Fruit fly (Drosophila melanogaster): Measurements from ENCODE around the gene CG5039.

CG5039 gene

dm6 chr3R:25684859-25685258 lies 6.4 kb downstream of the CG5039 start, which contains the start of gene RpL27 (continued):
- TF ChIP-seq CG2120 (GFP tag; optimal IDR thresholded peaks at IDR 0.05): peak; percentile 49
- TF ChIP-seq Mad (GFP tag; optimal IDR thresholded peaks at IDR 0.05): peak; percentile 17
- TF ChIP-seq Spps (tag; optimal IDR thresholded peaks at IDR 0.05): peak; percentile 67
- TF ChIP-seq ftz-f1 (GFP tag; optimal IDR thresholded peaks at IDR 0.05): peak; percentile 48
- peak; percentile 39; the same call in 1 of the 3 replicates for TF ChIP-seq row (GFP tag; IDR thresholded peaks at IDR 0.05)
- peak; percentile 44; the same call in 1 of the 2 replicates for TF ChIP-seq lmd (GFP tag; IDR thresholded peaks at IDR 0.05)
- peak; percentile 76 for TF ChIP-seq H2.0 (GFP tag; IDR thresholded peaks at IDR 0.05)
- peak; percentile 75 for TF ChIP-seq CG32772 (GFP tag; IDR thresholded peaks at IDR 0.05)
- no peak for TF ChIP-seq CG7357 (GFP tag; IDR thresholded peaks at IDR 0.05)
- no peak for TF ChIP-seq tll (GFP tag; optimal IDR thresholded peaks at IDR 0.05)
- TF ChIP-seq CG34376 (GFP tag; optimal IDR thresholded peaks at IDR 0.05): peak; percentile 95
- peak; percentile 80 for TF ChIP-seq CG11723 (GFP tag; optimal IDR thresholded peaks at IDR 0.05)
- peak; percentile 92 for TF ChIP-seq Ets65A (GFP tag)
- peak; percentile 24 for TF ChIP-seq crol (GFP tag; IDR thresholded peaks at IDR 0.05)
- TF ChIP-seq Dbx (GFP tag; IDR thresholded peaks at IDR 0.05): peak; percentile 87
- peak; percentile 88 for TF ChIP-seq Fer3 (tag; optimal IDR thresholded peaks at IDR 0.05)
- peak; percentile 95 for TF ChIP-seq CG7987 (GFP tag; optimal IDR thresholded peaks at IDR 0.05)
- peak; percentile 73 for TF ChIP-seq CG14050 (GFP tag; IDR thresholded peaks at IDR 0.05)
- peak; percentile 27 for TF ChIP-seq CG31388 (GFP tag; optimal IDR thresholded peaks at IDR 0.05)
- TF ChIP-seq zfh1 (GFP tag; IDR thresholded peaks at IDR 0.05): peak; percentile 78
- TF ChIP-seq Nf-YA (GFP tag; IDR thresholded peaks at IDR 0.05): peak; percentile 73
- TF ChIP-seq CG7786 (GFP tag; optimal IDR thresholded peaks at IDR 0.05): peak; percentile 34
- no peak for TF ChIP-seq CG14860 (GFP tag; IDR thresholded peaks at IDR 0.05; ENCODE audit: partially characterized antibody)
- TF ChIP-seq emc (GFP tag; optimal IDR thresholded peaks at IDR 0.05): peak; percentile 88
- peak; percentile 92 for TF ChIP-seq sens (GFP tag)
- TF ChIP-seq Opbp (GFP tag; IDR thresholded peaks at IDR 0.05; ENCODE audit: partially characterized antibody): peak; percentile 72
- TF ChIP-seq abd-A (tag; optimal IDR thresholded peaks at IDR 0.05): no peak
- no peak for TF ChIP-seq CG3726 (GFP tag; IDR thresholded peaks at IDR 0.05)
- TF ChIP-seq chinmo (GFP tag; IDR thresholded peaks at IDR 0.05; ENCODE audit: partially characterized antibody): no peak
- TF ChIP-seq peb (GFP tag; IDR thresholded peaks at IDR 0.05): peak; percentile 43; the same call in 1 of the 2 replicates
- TF ChIP-seq CG32532 (GFP tag; IDR thresholded peaks at IDR 0.05): peak; percentile 84
- peak; percentile 28; the same call in 1 of the 3 replicates for TF ChIP-seq Optix (GFP tag; IDR thresholded peaks at IDR 0.05)
- peak; percentile 67 for TF ChIP-seq Ptx1 (GFP tag; IDR thresholded peaks at IDR 0.05)
- 0 out of 2 replicates have a peak, but pooled peaks have one; percentile 23 for TF ChIP-seq CG4360 (GFP tag; IDR thresholded peaks at IDR 0.05)
- peak; percentile 95 for TF ChIP-seq lab (GFP tag; optimal IDR thresholded peaks at IDR 0.05)
- peak; percentile 41 for TF ChIP-seq CG12942 (GFP tag; optimal IDR thresholded peaks at IDR 0.05)
- TF ChIP-seq danr (GFP tag; IDR thresholded peaks at IDR 0.05): 0 out of 2 replicates have a peak, but pooled peaks have one; percentile 16
- peak; percentile 45 to 83 for TF ChIP-seq dpn (GFP tag; optimal IDR thresholded peaks at IDR 0.05)
- TF ChIP-seq croc (GFP tag; conservative IDR thresholded peaks at IDR 0.05): peak; percentile 44; the same call in 2 of the 3 replicates
- no peak for TF ChIP-seq luna (GFP tag; optimal IDR thresholded peaks at IDR 0.05)
- peak; percentile 77 for TF ChIP-seq Scr (GFP tag; IDR thresholded peaks at IDR 0.05; ENCODE audit: partially characterized antibody)
- peak; percentile 37 for TF ChIP-seq Hr3 (GFP tag; optimal IDR thresholded peaks at IDR 0.05)
- peak; percentile 39 for TF ChIP-seq grn (GFP tag; optimal IDR thresholded peaks at IDR 0.05)
- peak; percentile 55 for TF ChIP-seq CG10654 (GFP tag; optimal IDR thresholded peaks at IDR 0.05)
- TF ChIP-seq CG1602 (GFP tag; optimal IDR thresholded peaks at IDR 0.05): peak; percentile 47
- peak; percentile 81 for TF ChIP-seq maf-S (GFP tag; optimal IDR thresholded peaks at IDR 0.05)
- TF ChIP-seq CG17186 (GFP tag; optimal IDR thresholded peaks at IDR 0.05): peak; percentile 34
- TF ChIP-seq corto (GFP tag; optimal IDR thresholded peaks at IDR 0.05): peak; percentile 67
- peak; percentile 82 for TF ChIP-seq CG1603 (tag; optimal IDR thresholded peaks at IDR 0.05)
- TF ChIP-seq CG6813 (GFP tag; optimal IDR thresholded peaks at IDR 0.05): peak; percentile 90
- no peak for TF ChIP-seq Neu2 (GFP tag; optimal IDR thresholded peaks at IDR 0.05; ENCODE audit: borderline replicate concordance)

Data from whole organism, embryonic.